Worm (Caenorhabditis elegans): ENCODE data around the gene srh-72.

The srh-72 gene

ce11 chrII:1682218-1682617 is 41.8 kb upstream of the srh-72 start, which contains the start of gene fbxb-26 (continued):
- TF ChIP-seq daf-16 (GFP tag; optimal IDR thresholded peaks at IDR 0.05) (no peak), daf-16 (tag; optimal IDR thresholded peaks at IDR 0.05) (no peak), lsy-2 (tag; optimal IDR thresholded peaks at IDR 0.05) (no peak), aly-2 (tag; optimal IDR thresholded peaks at IDR 0.05) (no peak), ztf-11 (tag; optimal IDR thresholded peaks at IDR 0.05) (no peak), F26F4.8 (GFP tag; conservative IDR thresholded peaks at IDR 0.05) (no peak)

- TF ChIP-seq Y48G9A.11 (GFP tag; IDR thresholded peaks at IDR 0.05) (no peak), unc-62 (GFP tag; optimal IDR thresholded peaks at IDR 0.05 in 1 of 2) (no peak), unc-62 (tag; optimal IDR thresholded peaks at IDR 0.05) (no peak), zip-2 (tag; optimal IDR thresholded peaks at IDR 0.05) (no peak), pha-4 (GFP tag; IDR thresholded peaks at IDR 0.05) (no peak), pha-4 (tag; optimal IDR thresholded peaks at IDR 0.05) (no peak), zag-1 (tag; optimal IDR thresholded peaks at IDR 0.05) (no peak), daf-12 (tag; optimal IDR thresholded peaks at IDR 0.05) (no peak), aha-1 (tag) (no peak), ZK337.2 (GFP tag; IDR thresholded peaks at IDR 0.05) (no peak)
Measured at ce11 chrII:1679081-1679480, 38.7 kb upstream of the srh-72 start, which contains the start of gene irld-36. irld-36 (plus strand) TSS chrII:1679381.

- no peak for TF ChIP-seq ceh-82 (tag; optimal IDR thresholded peaks at IDR 0.05)
- TF ChIP-seq unc-62 (GFP tag; optimal IDR thresholded peaks at IDR 0.05 in 1 of 2) = peak in 1 of 2 experiments; percentile 5
- TF ChIP-seq unc-62 (tag; optimal IDR thresholded peaks at IDR 0.05) = no peak
Measured at ce11 chrII:1676088-1676487, 35.7 kb upstream of the srh-72 start, which contains the start of gene fbxb-17. fbxb-17 (plus strand) TSS chrII:1676388.

- no peak for TF ChIP-seq unc-130 (GFP tag; optimal IDR thresholded peaks at IDR 0.05)
- TF ChIP-seq set-16 (GFP tag; IDR thresholded peaks at IDR 0.05) = peak; percentile 68; the same call in 1 of the 2 replicates
- TF ChIP-seq aha-1 (tag) = peak; percentile 54
- TF ChIP-seq ceh-82 (tag; optimal IDR thresholded peaks at IDR 0.05) = no peak
Measured at ce11 chrII:1672673-1673072, 32.3 kb upstream of the srh-72 start.

- TF ChIP-seq duxl-1 (tag; optimal IDR thresholded peaks at IDR 0.05; ENCODE audit: poor library complexity) (no peak), aha-1 (tag) (peak; percentile 91), fkh-10 (GFP tag; optimal IDR thresholded peaks at IDR 0.05) (no peak)
Measured at ce11 chrII:1670985-1671384, 30.6 kb upstream of the srh-72 start.

ce11 chrII:1670260-1670879 is 30.0 kb upstream of the srh-72 start, which contains the start of gene nhx-6:
nhx-6 (plus strand) TSS chrII:1670829.
- no peak for TF ChIP-seq R02D3.7 (tag; optimal IDR thresholded peaks at IDR 0.05)
- TF ChIP-seq aha-1 (tag) = peak; percentile 46
- TF ChIP-seq gei-8 (GFP tag; optimal IDR thresholded peaks at IDR 0.05) = no peak
- TF ChIP-seq fkh-10 (GFP tag; optimal IDR thresholded peaks at IDR 0.05) = no peak
- no peak for TF ChIP-seq lin-38 (GFP tag; IDR thresholded peaks at IDR 0.05)
- no peak for TF ChIP-seq nhr-25 (tag; optimal IDR thresholded peaks at IDR 0.05; ENCODE audit: borderline replicate concordance, insufficient read depth)
- TF ChIP-seq lin-39 (tag; optimal IDR thresholded peaks at IDR 0.05) = no peak
- peak; percentile 6 for TF ChIP-seq nhr-28 (tag; optimal IDR thresholded peaks at IDR 0.05)
- TF ChIP-seq egl-43 (GFP tag; IDR thresholded peaks at IDR 0.05) = no peak
- peak; percentile 25 for TF ChIP-seq hlh-11 (tag; optimal IDR thresholded peaks at IDR 0.05)
- TF ChIP-seq zip-11 (GFP tag; IDR thresholded peaks at IDR 0.05) = no peak
- no peak for TF ChIP-seq mxl-3 (GFP tag; optimal IDR thresholded peaks at IDR 0.05)
- TF ChIP-seq php-3 (GFP tag; IDR thresholded peaks at IDR 0.05) = no peak
